Fruit fly (Drosophila melanogaster) S2 (cell line): ENCODE measurements around the gene DhpD.

Experiments used
- CG8478 ChIP-seq: fragments of >200 bp; optimal IDR thresholded peaks from 2 replicates; lab custom pipeline; 2018
- CTCF ChIP-seq, 2 experiments: fragments of >200 bp; optimal IDR thresholded peaks; 2 replicates each; lab custom pipeline; 2018

DNA sequence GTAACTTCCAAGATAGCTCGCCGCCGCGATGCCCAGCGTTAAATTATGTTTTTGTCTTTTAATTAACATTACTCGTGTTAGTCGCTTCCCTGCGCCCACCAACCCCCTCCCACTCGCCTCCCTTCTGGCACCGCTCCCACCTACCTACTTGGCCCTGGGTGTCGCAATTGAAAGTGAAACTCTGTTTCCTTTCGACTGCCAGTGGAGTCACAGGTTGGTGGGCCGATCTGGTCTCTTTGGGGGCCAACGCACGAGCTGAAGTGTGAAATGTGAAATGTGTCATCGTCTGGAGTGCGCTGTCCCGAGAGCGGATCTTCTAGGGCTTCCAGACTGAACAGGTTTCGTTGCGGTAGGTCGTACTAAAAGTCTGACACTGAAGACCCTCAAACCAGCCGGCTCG lies 14.4 kb downstream of the DhpD start:
- no peak for TF ChIP-seq CTCF (optimal IDR thresholded peaks at IDR 0.05; lab: Kevin White, UChicago)
- TF ChIP-seq CG8478 (lab: Kevin White, UChicago) = no peak
